Worm (Caenorhabditis elegans): ENCODE results near the gene F58E6.6.

- TF ChIP-seq him-1 (tag; optimal IDR thresholded peaks at IDR 0.05) (no peak), dao-5 (tag; optimal IDR thresholded peaks at IDR 0.05) (no peak)
These were observed 1.6 kb upstream of the F58E6.6 start, which contains the start of gene F58E6.5 for ce11 chrV:9754459-9754858.

Measured in whole organism, L4/young adult.